ENCODE assay signal across 6 worm cellular contexts in the genomic region with DNA sequence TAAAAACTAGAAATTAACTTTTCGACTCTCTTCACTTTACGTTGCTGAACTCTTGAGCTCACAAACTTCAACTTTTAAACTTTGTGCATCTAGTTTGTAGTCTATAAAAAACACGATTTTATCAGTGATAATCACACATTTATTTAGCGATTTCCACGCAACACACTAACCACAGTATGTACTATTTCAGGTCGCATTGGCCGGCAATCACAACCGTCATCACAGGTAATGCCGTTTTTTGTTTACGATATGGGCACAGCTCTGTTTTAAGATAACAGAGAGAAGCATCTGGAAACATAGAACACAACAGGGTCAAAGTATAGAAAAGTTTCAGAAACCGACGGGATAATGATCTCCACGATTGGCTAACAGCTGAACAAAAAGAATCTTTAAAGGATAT.
TF ChIP-seq lines count a peak whose summit lies in the region.

No protein-coding gene starts in this region.

TF ChIP-seq in whole organism, L1 larva, 84 proteins besides CTCF, POLR2A, EP300 and RAD21:
- TF ChIP-seq tlp-1 (tag; optimal IDR thresholded peaks at IDR 0.05; lab: Kevin White, UChicago): no peak
- TF ChIP-seq nhr-71 (tag; optimal IDR thresholded peaks at IDR 0.05; lab: Kevin White, UChicago): peak; percentile 12
- TF ChIP-seq hlh-4 (tag; optimal IDR thresholded peaks at IDR 0.05; lab: Kevin White, UChicago): no peak
- TF ChIP-seq lin-35 (GFP tag; optimal IDR thresholded peaks at IDR 0.05; lab: Kevin White, UChicago): peak in 1 of 2 experiments; percentile 30
- TF ChIP-seq efl-1 (optimal IDR thresholded peaks at IDR 0.05; lab: Kevin White, UChicago): no peak
- TF ChIP-seq efl-1 (GFP tag; optimal IDR thresholded peaks at IDR 0.05 in 1 of 2; lab: Kevin White, UChicago): peak in 1 of 2 experiments; percentile 88
- no peak for TF ChIP-seq ceh-90 (tag; optimal IDR thresholded peaks at IDR 0.05; lab: Kevin White, UChicago)
- TF ChIP-seq elt-2 (tag; optimal IDR thresholded peaks at IDR 0.05; lab: Kevin White, UChicago): peak; percentile 57
- TF ChIP-seq jun-1 (tag; optimal IDR thresholded peaks at IDR 0.05; lab: Kevin White, UChicago): peak; percentile 13

TF ChIP-seq in whole organism, L2 larva, 48 proteins besides CTCF, POLR2A, EP300 and RAD21:
- no peak for TF ChIP-seq nhr-12 (tag; optimal IDR thresholded peaks at IDR 0.05; lab: Kevin White, UChicago)
- no peak for TF ChIP-seq unc-55 (GFP tag; optimal IDR thresholded peaks at IDR 0.05; lab: Kevin White, UChicago)
- no peak for TF ChIP-seq elt-3 (tag; optimal IDR thresholded peaks at IDR 0.05; lab: Kevin White, UChicago)
- TF ChIP-seq crh-2 (tag; optimal IDR thresholded peaks at IDR 0.05; lab: Kevin White, UChicago): peak; percentile 62
- TF ChIP-seq nhr-129 (tag; optimal IDR thresholded peaks at IDR 0.05; lab: Kevin White, UChicago): peak; percentile 58
- TF ChIP-seq ZK546.5 (tag; optimal IDR thresholded peaks at IDR 0.05; lab: Kevin White, UChicago): no peak
- TF ChIP-seq ama-1 (optimal IDR thresholded peaks at IDR 0.05; lab: Kevin White, UChicago): no peak
- TF ChIP-seq fos-1 (tag; optimal IDR thresholded peaks at IDR 0.05; lab: Kevin White, UChicago): peak; percentile 8
- no peak for TF ChIP-seq C34F6.9 (tag; optimal IDR thresholded peaks at IDR 0.05; lab: Kevin White, UChicago)
- TF ChIP-seq peb-1 (tag; optimal IDR thresholded peaks at IDR 0.05; lab: Kevin White, UChicago): no peak
- peak; percentile 35 for TF ChIP-seq sma-9 (GFP tag; optimal IDR thresholded peaks at IDR 0.05; lab: Kevin White, UChicago)
- no peak for TF ChIP-seq sma-9 (tag; optimal IDR thresholded peaks at IDR 0.05; lab: Kevin White, UChicago)

TF ChIP-seq in whole organism, L3 larva, 47 proteins besides CTCF, POLR2A, EP300 and RAD21:
- TF ChIP-seq ZK546.5 (tag; optimal IDR thresholded peaks at IDR 0.05; lab: Kevin White, UChicago) (no peak), elt-1 (tag; optimal IDR thresholded peaks at IDR 0.05; lab: Kevin White, UChicago) (no peak), R02D3.7 (tag; optimal IDR thresholded peaks at IDR 0.05; lab: Kevin White, UChicago) (no peak), sea-2 (GFP tag; optimal IDR thresholded peaks at IDR 0.05; lab: Kevin White, UChicago) (no peak), elt-2 (tag; optimal IDR thresholded peaks at IDR 0.05; lab: Kevin White, UChicago) (peak; percentile 88), ceh-9 (tag; optimal IDR thresholded peaks at IDR 0.05; lab: Kevin White, UChicago) (no peak), nhr-12 (tag; optimal IDR thresholded peaks at IDR 0.05; lab: Kevin White, UChicago) (no peak), ama-1 (optimal IDR thresholded peaks at IDR 0.05; lab: Kevin White, UChicago) (no peak), pqm-1 (tag; optimal IDR thresholded peaks at IDR 0.05; lab: Kevin White, UChicago) (peak; percentile 76), pha-4 (tag; optimal IDR thresholded peaks at IDR 0.05; lab: Kevin White, UChicago) (peak; percentile 51), jun-1 (tag; optimal IDR thresholded peaks at IDR 0.05; lab: Kevin White, UChicago) (no peak), nhr-25 (tag; optimal IDR thresholded peaks at IDR 0.05; lab: Kevin White, UChicago) (no peak)

TF ChIP-seq in whole organism, L4 larva, 104 proteins besides CTCF, POLR2A, EP300 and RAD21 (continues in another document):
- TF ChIP-seq mep-1 (tag; optimal IDR thresholded peaks at IDR 0.05; lab: Kevin White, UChicago) (no peak), dmd-9 (GFP tag; IDR thresholded peaks at IDR 0.05; lab: Robert Waterston, UW) (no peak), F49E8.2 (tag; optimal IDR thresholded peaks at IDR 0.05; lab: Kevin White, UChicago; ENCODE audit: borderline replicate concordance) (no peak), rbr-2 (tag; optimal IDR thresholded peaks at IDR 0.05; lab: Kevin White, UChicago) (no peak), ces-1 (GFP tag; optimal IDR thresholded peaks at IDR 0.05; lab: Kevin White, UChicago) (no peak), daf-12 (tag; optimal IDR thresholded peaks at IDR 0.05; lab: Kevin White, UChicago) (no peak), R02D3.7 (tag; optimal IDR thresholded peaks at IDR 0.05; lab: Kevin White, UChicago) (no peak), F10B5.3 (tag; optimal IDR thresholded peaks at IDR 0.05; lab: Kevin White, UChicago) (no peak), zip-11 (GFP tag; IDR thresholded peaks at IDR 0.05; lab: Robert Waterston, UW) (no peak), fkh-10 (GFP tag; optimal IDR thresholded peaks at IDR 0.05; lab: Kevin White, UChicago) (no peak), hlh-30 (tag; optimal IDR thresholded peaks at IDR 0.05; lab: Kevin White, UChicago; ENCODE audit: insufficient read depth) (peak; percentile 34), F44E2.7 (GFP tag; IDR thresholded peaks at IDR 0.05; lab: Robert Waterston, UW) (no peak), ZK546.5 (tag; optimal IDR thresholded peaks at IDR 0.05; lab: Kevin White, UChicago) (no peak), aly-2 (tag; optimal IDR thresholded peaks at IDR 0.05; lab: Kevin White, UChicago) (no peak), nhr-42 (GFP tag; IDR thresholded peaks at IDR 0.05; lab: Robert Waterston, UW) (no peak), gei-8 (GFP tag; optimal IDR thresholded peaks at IDR 0.05; lab: Kevin White, UChicago) (no peak), F26F4.8 (GFP tag; conservative IDR thresholded peaks at IDR 0.05; lab: Robert Waterston, UW) (no peak), nhr-28 (tag; optimal IDR thresholded peaks at IDR 0.05; lab: Kevin White, UChicago) (peak; percentile 98), zag-1 (tag; optimal IDR thresholded peaks at IDR 0.05; lab: Kevin White, UChicago) (no peak), zfp-2 (tag; optimal IDR thresholded peaks at IDR 0.05; lab: Kevin White, UChicago) (no peak)

TF ChIP-seq in whole organism, late embryonic, 69 proteins besides CTCF, POLR2A, EP300 and RAD21:
- peak; percentile 7 for TF ChIP-seq elt-2 (tag; optimal IDR thresholded peaks at IDR 0.05; lab: Kevin White, UChicago)
- TF ChIP-seq tbx-7 (tag; optimal IDR thresholded peaks at IDR 0.05; lab: Kevin White, UChicago): no peak
TF ChIP-seq in whole organism, late embryonic: peak in this region for 1.

TF ChIP-seq in whole organism, young adult, 124 proteins besides CTCF, POLR2A, EP300 and RAD21:
- TF ChIP-seq ztf-22 (GFP tag; optimal IDR thresholded peaks at IDR 0.05; lab: Kevin White, UChicago): no peak
- no peak for TF ChIP-seq B0035.1 (tag; optimal IDR thresholded peaks at IDR 0.05; lab: Kevin White, UChicago)
- peak; percentile 32 for TF ChIP-seq ZK185.1 (tag; optimal IDR thresholded peaks at IDR 0.05; lab: Kevin White, UChicago; ENCODE audit: poor library complexity, severe bottlenecking)
- TF ChIP-seq madf-6 (GFP tag; IDR thresholded peaks at IDR 0.05; lab: Robert Waterston, UW): no peak
- no peak for TF ChIP-seq rcor-1 (GFP tag; IDR thresholded peaks at IDR 0.05; lab: Robert Waterston, UW)
- 0 out of 2 replicates have a peak, but pooled peaks have one; percentile 11 for TF ChIP-seq cebp-1 (GFP tag; IDR thresholded peaks at IDR 0.05; lab: Robert Waterston, UW)
- TF ChIP-seq cebp-1 (tag; optimal IDR thresholded peaks at IDR 0.05; lab: Kevin White, UChicago): peak; percentile 6
